Worm (Caenorhabditis elegans) whole organism, L2 larva: ENCODE data around the gene ifta-1.

Experiments used
- C34F6.9 ChIP-seq: fragments of 150-350 bp; optimal IDR thresholded peaks from 2 replicates; lab custom pipeline; 2014; ENCODE audit warnings: missing biosample characterization, missing genetic modification characterization
- F13H6.1 ChIP-seq: sonication (generic microtip); optimal IDR thresholded peaks from 2 replicates; lab custom pipeline; 2016; ENCODE audit warnings: missing genetic modification characterization, missing compliant biosample characterization
- ceh-82 ChIP-seq: fragments of 150-350 bp; optimal IDR thresholded peaks from 2 replicates; lab custom pipeline; 2014; ENCODE audit warnings: missing biosample characterization, missing genetic modification characterization
- lin-13 ChIP-seq: fragments of 150-350 bp; optimal IDR thresholded peaks from 2 replicates; lab custom pipeline; 2014; ENCODE audit warnings: missing biosample characterization, missing genetic modification reagents, missing genetic modification characterization
- mab-5 ChIP-seq: fragments of 150-350 bp; optimal IDR thresholded peaks from 2 replicates; lab custom pipeline; 2014; ENCODE audit warnings: missing biosample characterization, missing genetic modification characterization
- nhr-129 ChIP-seq: fragments of 150-350 bp; optimal IDR thresholded peaks from 2 replicates; lab custom pipeline; 2014; ENCODE audit warnings: missing biosample characterization, missing genetic modification characterization
- nhr-6 ChIP-seq: fragments of 150-350 bp; optimal IDR thresholded peaks from 2 replicates; lab custom pipeline; 2014; ENCODE audit warnings: missing biosample characterization, missing genetic modification characterization
- sma-9 ChIP-seq, 2 experiments: fragments of 150-350 bp in 1 of 2; sonication (generic microtip) in 1 of 2; optimal IDR thresholded peaks; 2 replicates each; lab custom pipeline; 2014 to 2016; ENCODE audit warnings: missing genetic modification characterization in 2 of 2, mild to moderate bottlenecking in 1 of 2, missing biosample characterization in 1 of 2, missing compliant biosample characterization in 1 of 2, missing genetic modification reagents in 1 of 2, moderate library complexity in 1 of 2
- unc-39 ChIP-seq: fragments of 150-350 bp; optimal IDR thresholded peaks from 2 replicates; lab custom pipeline; 2014; ENCODE audit warnings: missing biosample characterization, missing genetic modification characterization
- unc-55 ChIP-seq: fragments of 150-350 bp; sonication (generic microtip); optimal IDR thresholded peaks from 3 replicates; lab custom pipeline; 2014; ENCODE audit warnings: missing biosample characterization, missing genetic modification reagents, missing genetic modification characterization

Gene ifta-1

ce11 chrX:5507926-5508325, 44.6 kb downstream of the ifta-1 start:
- peak; percentile 2 for TF ChIP-seq C34F6.9
- no peak for TF ChIP-seq nhr-6 (tag; lab: Kevin White, UChicago)

ce11 chrX:5506432-5506977, 46.0 kb downstream of the ifta-1 start:
- TF ChIP-seq mab-5 (tag; lab: Kevin White, UChicago) (no peak), nhr-129 (tag; lab: Kevin White, UChicago) (peak; percentile 37), F13H6.1 (peak; percentile 29), ceh-82 (tag; lab: Kevin White, UChicago) (no peak), sma-9 (GFP tag; optimal IDR thresholded peaks at IDR 0.05; lab: Kevin White, UChicago) (peak; percentile 29), sma-9 (tag; optimal IDR thresholded peaks at IDR 0.05; lab: Kevin White, UChicago) (no peak), lin-13 (peak; percentile 30)

- TF ChIP-seq unc-55 (GFP tag; lab: Kevin White, UChicago) (peak; percentile 42), unc-39 (no peak)
- TF ChIP-seq, all 48 proteins: peak for 1
Observed at ce11 chrX:5505148-5505547, 47.4 kb downstream of the ifta-1 start, which contains the start of gene T23F2.2. T23F2.2 (minus strand) TSS chrX:5505248.
